Fruit fly (Drosophila melanogaster): ENCODE measurements around the gene CG6769.

CG6769 gene

dm6 chrX:17833986-17834385 lies 26.8 kb upstream of the CG6769 start:
- TF ChIP-seq CG8478 (optimal IDR thresholded peaks at IDR 0.05) (no peak), CTCF (optimal IDR thresholded peaks at IDR 0.05) (no peak)

DNA sequence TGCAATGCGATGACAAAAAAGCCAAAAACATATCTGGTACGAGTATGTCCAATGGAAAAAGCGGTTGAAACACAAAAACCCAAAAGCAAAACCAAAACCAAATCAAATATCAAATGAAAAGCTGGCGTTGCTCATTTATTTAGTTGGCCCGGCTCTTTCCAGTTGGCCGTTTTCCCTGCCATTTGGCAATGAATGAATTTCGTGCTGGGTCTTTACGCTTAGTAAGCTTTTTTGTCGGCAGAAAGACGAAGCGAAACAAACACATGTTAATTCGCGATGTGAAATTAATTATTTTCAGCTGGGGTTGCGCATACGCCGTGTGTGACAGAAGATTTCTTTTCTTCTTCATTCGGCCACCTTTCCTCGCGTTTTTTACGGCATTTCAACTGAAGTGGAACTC lies 26.0 kb upstream of the CG6769 start:
- TF ChIP-seq CTCF (optimal IDR thresholded peaks at IDR 0.05) (no peak), CG8478 (optimal IDR thresholded peaks at IDR 0.05) (no peak)

DNA sequence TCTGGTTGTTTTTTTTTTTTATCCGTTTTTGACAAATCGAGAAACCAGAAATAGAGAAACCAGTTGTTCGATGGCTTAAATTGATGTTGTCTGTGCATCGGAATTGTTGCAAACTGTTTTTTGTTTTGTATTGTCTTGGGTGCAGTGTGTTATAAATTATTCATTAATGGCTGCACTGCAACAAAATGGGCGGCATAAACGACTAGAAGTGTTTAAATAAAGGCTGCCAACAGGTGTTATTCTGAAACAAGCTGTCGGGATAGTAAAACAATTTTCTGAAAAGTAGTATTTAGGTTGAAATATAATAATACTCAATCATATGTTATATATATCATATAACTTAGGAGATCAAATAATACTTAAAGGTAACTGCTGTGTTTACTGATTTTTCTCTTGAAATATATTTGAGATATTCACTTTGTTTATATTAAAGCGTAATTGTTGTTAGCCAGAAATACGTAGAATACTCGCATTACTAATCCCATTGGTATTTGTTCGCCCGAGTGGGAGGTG lies 24.3 kb upstream of the CG6769 start:
- no peak for TF ChIP-seq CG8478 (optimal IDR thresholded peaks at IDR 0.05)
- TF ChIP-seq CTCF (optimal IDR thresholded peaks at IDR 0.05): no peak

dm6 chrX:17841923-17842322 lies 18.9 kb upstream of the CG6769 start, which contains the start of gene Taf9:
Gene Taf9, plus strand, starts transcription at chrX:17842161.
- TF ChIP-seq CTCF (optimal IDR thresholded peaks at IDR 0.05) (peak in 1 of 2 experiments; percentile 47), CG8478 (optimal IDR thresholded peaks at IDR 0.05) (no peak)

- TF ChIP-seq CG8478 (optimal IDR thresholded peaks at IDR 0.05) (no peak), CTCF (optimal IDR thresholded peaks at IDR 0.05) (no peak)
Observed at dm6 chrX:17844623-17845022, 16.2 kb upstream of the CG6769 start, which contains the start of the genes CG8142 and Ucp4A. Gene CG8142, minus strand, starts transcription at chrX:17844704. Gene Ucp4A, plus strand, starts transcription at chrX:17844949.

dm6 chrX:17845820-17846379 lies 14.9 kb upstream of the CG6769 start:
- TF ChIP-seq CTCF (optimal IDR thresholded peaks at IDR 0.05) (no peak), CG8478 (optimal IDR thresholded peaks at IDR 0.05) (no peak)

DNA sequence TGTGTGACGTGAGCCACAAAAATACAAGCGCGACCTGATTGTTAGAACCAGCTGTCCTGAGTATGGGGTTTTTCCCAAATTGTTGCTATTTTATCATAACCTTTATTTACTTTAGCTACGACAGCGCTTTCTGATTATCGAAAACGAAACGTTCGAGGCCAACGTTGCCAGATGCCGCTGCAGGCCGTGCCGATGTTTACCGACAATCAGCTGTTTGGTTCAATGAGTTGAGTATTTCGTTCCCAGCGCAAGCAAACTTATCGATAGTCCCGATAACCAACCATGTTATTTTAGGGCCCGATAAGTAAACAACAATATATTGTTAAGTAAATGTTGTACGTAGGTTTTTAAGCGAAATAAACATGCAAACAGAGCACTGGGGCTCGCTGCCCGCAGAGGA lies 10.6 kb upstream of the CG6769 start, which contains the start of the genes CG15814 and Spt7:
CG15814 (minus strand) TSS at position 164 of the 400 bp plus-strand sequence.
Spt7 (plus strand) TSS at position 282 of the 400 bp plus-strand sequence.
- peak; percentile 33 to 47 for TF ChIP-seq CTCF (optimal IDR thresholded peaks at IDR 0.05)
- TF ChIP-seq CG8478 (optimal IDR thresholded peaks at IDR 0.05): no peak

DNA sequence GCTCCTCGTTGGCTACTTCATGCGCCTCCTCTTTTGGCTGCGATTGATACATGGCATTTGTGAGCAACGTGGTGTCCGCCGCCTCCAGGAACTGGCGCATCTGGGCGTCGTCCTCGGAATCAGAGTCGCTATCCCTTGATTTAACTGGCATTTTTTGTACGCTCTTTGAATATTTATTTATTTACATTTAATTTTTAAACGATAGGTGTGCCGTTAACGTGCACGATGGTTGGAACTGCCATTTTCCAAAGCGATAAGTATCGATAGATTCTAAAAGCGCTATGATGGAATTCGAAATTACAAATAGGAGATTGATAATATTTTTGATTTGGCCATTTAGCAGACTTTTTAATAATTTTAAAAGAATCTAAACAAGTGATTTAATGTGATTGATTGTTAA lies 8.3 kb upstream of the CG6769 start, which contains the start of gene CG32554:
CG32554 (minus strand) TSS at position 229 of the 400 bp plus-strand sequence.
- TF ChIP-seq CG8478 (optimal IDR thresholded peaks at IDR 0.05): no peak
- no peak for TF ChIP-seq CTCF (optimal IDR thresholded peaks at IDR 0.05)

dm6 chrX:17856029-17856428 lies 4.8 kb upstream of the CG6769 start, which contains the start of gene Mco4:
Gene Mco4, minus strand, starts transcription at chrX:17856129.
- TF ChIP-seq CG8478 (optimal IDR thresholded peaks at IDR 0.05) (no peak), CTCF (optimal IDR thresholded peaks at IDR 0.05) (no peak)

dm6 chrX:17856458-17857277 lies 4.1 kb upstream of the CG6769 start, which contains the start of gene Srx:
Gene Srx, plus strand, starts transcription at chrX:17856974.
- no peak for TF ChIP-seq CTCF (optimal IDR thresholded peaks at IDR 0.05)
- TF ChIP-seq CG8478 (optimal IDR thresholded peaks at IDR 0.05): no peak

DNA sequence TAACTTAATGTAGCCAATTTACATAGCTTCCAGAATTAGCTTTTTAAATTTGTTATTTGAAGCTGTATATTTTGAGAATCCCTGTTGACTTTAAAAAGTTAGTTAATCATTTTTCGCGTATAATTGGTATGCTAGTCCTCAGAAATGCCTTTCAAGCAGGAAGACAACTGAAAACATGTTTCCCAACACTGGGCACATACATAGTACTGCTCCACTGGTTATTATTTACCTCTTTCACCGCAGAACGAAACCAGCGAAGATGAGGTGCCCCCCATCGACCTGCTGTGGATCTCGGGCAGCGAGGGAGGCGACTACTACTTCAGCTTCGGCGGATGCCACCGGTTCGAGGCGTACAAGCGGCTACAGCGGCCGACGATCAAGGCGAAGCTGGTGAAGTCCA lies 3.0 kb upstream of the CG6769 start:
- TF ChIP-seq CG8478 (optimal IDR thresholded peaks at IDR 0.05) (no peak), CTCF (optimal IDR thresholded peaks at IDR 0.05) (no peak)

DNA sequence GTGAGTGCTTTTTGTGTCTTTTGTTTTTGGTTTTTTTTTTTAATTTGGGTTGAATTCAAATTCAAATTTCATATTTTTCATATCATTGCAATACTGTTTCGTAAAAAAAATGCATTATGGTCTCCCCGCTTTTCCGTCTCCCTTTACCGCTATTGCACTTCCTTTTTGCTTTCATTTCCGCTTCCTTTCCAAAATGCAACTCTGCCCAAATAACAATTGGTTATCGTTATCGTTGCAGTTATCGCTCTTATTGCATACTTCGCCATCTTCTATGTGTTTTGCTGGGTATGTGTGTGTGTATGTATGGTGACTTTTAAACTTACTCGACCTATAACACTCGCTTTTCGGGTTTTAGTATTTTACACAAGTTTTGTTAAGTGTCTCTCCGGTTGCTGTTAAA lies 4.3 kb downstream of the CG6769 start:
- TF ChIP-seq CG8478 (optimal IDR thresholded peaks at IDR 0.05) (no peak), CTCF (optimal IDR thresholded peaks at IDR 0.05) (no peak)

DNA sequence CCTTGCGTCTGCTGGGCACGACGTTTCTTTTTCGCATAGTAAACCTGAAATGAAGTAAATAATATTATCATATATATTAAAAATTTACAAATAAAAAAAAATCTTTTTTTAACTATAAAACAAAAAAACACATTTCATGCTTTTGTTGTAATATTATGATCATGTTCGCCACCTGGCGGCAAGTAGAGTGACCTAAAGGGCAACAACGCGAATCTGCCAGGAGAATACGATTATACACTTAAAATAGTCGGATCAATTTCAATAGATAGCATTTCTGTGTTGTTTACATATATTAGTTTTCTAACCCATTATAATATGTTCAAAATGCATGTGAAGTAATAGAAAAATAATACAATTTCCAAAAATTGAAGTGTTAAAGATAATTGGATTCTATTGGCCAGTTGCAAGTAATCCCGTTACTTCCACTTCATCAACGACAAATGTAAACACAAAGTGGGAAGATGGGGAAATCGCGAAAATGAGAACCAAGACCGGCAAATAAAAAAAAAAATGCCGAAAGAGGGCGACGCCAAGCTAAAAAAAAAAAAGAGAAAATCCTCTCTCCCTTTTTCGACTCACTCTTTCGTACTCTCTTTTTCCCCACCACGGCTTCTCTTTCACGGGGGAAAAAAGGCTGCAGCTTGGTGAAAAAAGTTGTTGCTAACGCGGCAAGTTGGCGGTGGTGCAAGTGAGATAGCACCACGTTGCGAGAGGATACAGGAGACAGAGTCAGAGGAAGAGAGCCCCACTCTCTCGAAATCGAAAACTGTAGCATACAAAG lies 10.0 kb downstream of the CG6769 start:
- TF ChIP-seq CG8478 (optimal IDR thresholded peaks at IDR 0.05) (no peak), CTCF (optimal IDR thresholded peaks at IDR 0.05) (peak in 1 of 2 experiments; percentile 65)

dm6 chrX:17872310-17872709 lies 11.5 kb downstream of the CG6769 start:
- TF ChIP-seq CG8478 (optimal IDR thresholded peaks at IDR 0.05) (no peak), CTCF (optimal IDR thresholded peaks at IDR 0.05) (no peak)

dm6 chrX:17873329-17873728 lies 12.5 kb downstream of the CG6769 start:
- TF ChIP-seq CTCF (optimal IDR thresholded peaks at IDR 0.05) (no peak), CG8478 (optimal IDR thresholded peaks at IDR 0.05) (no peak)

All from S2 (cell line).